Worm (Caenorhabditis elegans) whole organism, young adult: ENCODE data around the gene R05F9.9.

Experiments used
- F39B2.1 ChIP-seq: fragments of 200-800 bp; sonication (Bioruptor generic); IDR thresholded peaks from 2 replicates; pipeline ENCODE4 v1.3.6; 2022; ENCODE audit warnings: missing genetic modification reagents, missing genetic modification characterization, missing compliant biosample characterization
- atf-7 ChIP-seq: sonication (generic microtip); optimal IDR thresholded peaks from 2 replicates; lab custom pipeline; 2017; ENCODE audit warnings: mild to moderate bottlenecking, missing genetic modification characterization, missing compliant biosample characterization
- hsf-1 ChIP-seq: fragments of 200-800 bp; sonication (Bioruptor generic); IDR thresholded peaks from 2 replicates; pipeline ENCODE4 v1.3.6; 2022; ENCODE audit warnings: missing genetic modification reagents, missing genetic modification characterization, missing compliant biosample characterization
- lin-35 ChIP-seq, 3 experiments: fragments of 150-350 bp in 2 of 3; sonication (generic microtip) in 1 of 3; optimal IDR thresholded peaks; 2 replicates each; lab custom pipeline; 2014 to 2018; ENCODE audit warnings: missing biosample characterization in 3 of 3, missing genetic modification characterization in 3 of 3, missing genetic modification reagents in 3 of 3
- rec-8 ChIP-seq, 2 experiments: sonication (generic microtip); optimal IDR thresholded peaks; 2 replicates each; lab custom pipeline; 2016; ENCODE audit warnings: mild to moderate bottlenecking in 2 of 2, missing genetic modification characterization in 2 of 2, missing genetic modification reagents in 2 of 2, missing genotype in 2 of 2, missing biosample characterization in 1 of 2, missing compliant biosample characterization in 1 of 2, moderate library complexity in 1 of 2
- sptf-2 ChIP-seq: fragments of 200-800 bp; sonication (Bioruptor generic); optimal IDR thresholded peaks from 2 replicates; lab custom pipeline; 2018; ENCODE audit warnings: mild to moderate bottlenecking, missing genetic modification characterization, missing compliant biosample characterization
- tbx-9 ChIP-seq: sonication (generic microtip); optimal IDR thresholded peaks from 2 replicates; lab custom pipeline; 2016; ENCODE audit warnings: borderline replicate concordance, missing genetic modification characterization, inconsistent platforms, missing compliant biosample characterization
- unc-62 ChIP-seq: fragments of 150-350 bp; optimal IDR thresholded peaks from 2 replicates; lab custom pipeline; 2014; ENCODE audit warnings: missing biosample characterization, missing genetic modification reagents, missing genetic modification characterization

DNA sequence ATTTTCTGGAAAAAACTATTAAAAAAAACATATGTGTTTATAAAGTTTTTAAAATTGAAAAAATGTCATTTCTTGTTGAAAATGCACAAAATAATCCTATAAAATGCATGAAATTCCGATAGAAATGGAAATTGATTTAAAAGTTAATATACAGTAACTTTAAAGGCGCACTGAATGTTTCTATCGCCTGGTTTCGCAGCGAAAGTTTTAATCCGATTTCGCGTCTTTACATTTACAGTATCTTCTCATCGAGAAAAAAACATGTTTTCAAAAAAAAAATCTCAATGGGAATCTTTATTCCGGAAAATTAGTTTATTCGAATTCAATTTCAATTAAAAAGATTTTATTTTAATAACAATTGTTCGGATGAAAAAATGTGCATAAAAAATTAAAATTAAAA is 12.3 kb upstream of the R05F9.9 start, which contains the start of gene R05F9.11:
- TF ChIP-seq rec-8 (tag; optimal IDR thresholded peaks at IDR 0.05; lab: Kevin White, UChicago) (no peak), lin-35 (GFP tag; optimal IDR thresholded peaks at IDR 0.05; lab: Kevin White, UChicago) (no peak), tbx-9 (tag; lab: Kevin White, UChicago) (no peak), unc-62 (GFP tag; lab: Kevin White, UChicago) (no peak), hsf-1 (0 out of 2 replicates have a peak, but pooled peaks have one; percentile 40), sptf-2 (GFP tag; lab: Kevin White, UChicago) (no peak), atf-7 (no peak), F39B2.1 (GFP tag; lab: Robert Waterston, UW) (no peak)
